Fruit fly (Drosophila melanogaster) Kc167 (cell line): Measurements from ENCODE around the gene CG5382.

ENCODE experiments used
- Myc ChIP-seq: fragments of >200 bp; optimal IDR thresholded peaks from 2 replicates; lab custom pipeline; 2017; ENCODE audit warnings: missing external identifiers
- h ChIP-seq: fragments of >200 bp; optimal IDR thresholded peaks from 3 replicates; lab custom pipeline; 2018; ENCODE audit warnings: missing external identifiers
- insv ChIP-seq: fragments of >200 bp; optimal IDR thresholded peaks from 3 replicates; lab custom pipeline; 2018; ENCODE audit warnings: missing external identifiers
- psq ChIP-seq: fragments of >200 bp; optimal IDR thresholded peaks from 2 replicates; lab custom pipeline; 2017; ENCODE audit warnings: missing external identifiers
- ttk ChIP-seq: sonication (Bioruptor generic); optimal IDR thresholded peaks from 2 replicates; lab custom pipeline; 2017; ENCODE audit warnings: missing external identifiers

DNA sequence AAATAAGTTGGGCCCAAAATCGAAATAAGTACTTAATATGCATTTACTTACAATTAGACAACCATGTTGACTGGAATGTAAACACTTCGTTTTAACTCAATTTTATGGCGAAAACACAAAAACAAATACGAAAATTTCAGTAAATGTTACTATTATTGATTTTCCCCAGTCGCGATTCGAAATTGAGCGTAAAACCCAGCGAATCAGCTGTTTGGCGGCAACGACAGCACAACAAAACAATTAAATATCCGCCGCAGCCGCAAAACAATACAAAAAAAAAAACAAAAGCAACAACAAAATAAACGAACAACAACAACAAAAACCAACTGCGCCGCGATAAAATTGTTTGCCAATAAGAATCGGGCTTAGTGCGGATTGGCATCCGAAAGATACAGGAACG lies 23.8 kb upstream of the CG5382 start, which contains the start of the genes CAH8 and CG7059:
- TF ChIP-seq psq (no peak), h (no peak), Myc (lab: Kevin White, UChicago) (no peak), ttk (lab: Kevin White, UChicago) (no peak), insv (no peak)
